Fruit fly (Drosophila melanogaster) S2 (cell line): ENCODE results near the gene kon.

Experiments
- CG8478 ChIP-seq: fragments of >200 bp; optimal IDR thresholded peaks from 2 replicates; lab custom pipeline; 2018
- CTCF ChIP-seq, 2 experiments: fragments of >200 bp; optimal IDR thresholded peaks; 2 replicates each; lab custom pipeline; 2018

DNA sequence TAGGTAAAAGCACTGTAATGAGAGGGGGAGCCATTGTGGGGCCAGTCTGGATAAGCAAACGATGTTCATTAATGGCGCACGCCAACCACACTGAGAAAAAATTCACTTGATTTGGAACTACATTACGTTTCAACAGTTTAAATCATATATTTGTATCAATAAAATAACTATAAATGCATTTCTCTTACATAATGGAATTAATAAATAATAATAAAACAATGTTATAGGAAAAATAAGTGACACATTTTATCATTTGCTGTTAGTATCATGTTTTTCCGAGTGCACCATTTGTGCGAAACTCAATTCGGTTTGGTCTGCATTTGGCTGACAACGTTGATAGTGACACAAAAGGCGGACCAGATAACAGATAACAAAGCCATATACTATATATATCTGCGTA, 45.0 kb upstream of the kon start:
- TF ChIP-seq CG8478 (lab: Kevin White, UChicago), result no peak
- TF ChIP-seq CTCF (optimal IDR thresholded peaks at IDR 0.05; lab: Kevin White, UChicago), result no peak
